Fruit fly (Drosophila melanogaster) whole organism, embryonic: Measurements from ENCODE around the gene jagn.
A peak's percentile ranks its signal among the peaks of the same experiment; 100 is the strongest.

Experiments used
- CG1024 ChIP-seq: fragments of 200-800 bp; sonication (Bioruptor generic); IDR thresholded peaks from 2 replicates; pipeline ENCODE4 v1.3.6; 2022; ENCODE audit warnings: missing biosample characterization, missing genetic modification characterization
- CG10565 ChIP-seq: fragments of 200-800 bp; sonication (Bioruptor generic); optimal IDR thresholded peaks from 3 replicates; lab custom pipeline; 2016; ENCODE audit warnings: missing biosample characterization, mild to moderate bottlenecking, missing genetic modification characterization
- CG11085 ChIP-seq: fragments of 200-800 bp; sonication (Bioruptor generic); IDR thresholded peaks from 2 replicates; pipeline ENCODE4 v1.3.6; 2022; ENCODE audit warnings: missing biosample characterization, missing genetic modification characterization
- CG11723 ChIP-seq: fragments of 200-800 bp; sonication (Bioruptor generic); optimal IDR thresholded peaks from 2 replicates; lab custom pipeline; 2017; ENCODE audit warnings: missing biosample characterization, mild to moderate bottlenecking, missing genetic modification characterization
- CG12769 ChIP-seq: fragments of 200-800 bp; sonication (Bioruptor generic); optimal IDR thresholded peaks from 2 replicates; lab custom pipeline; 2019; ENCODE audit warnings: missing biosample characterization, mild to moderate bottlenecking, missing genetic modification characterization, moderate library complexity
- CG13775 ChIP-seq: fragments of 200-800 bp; sonication (Bioruptor generic); optimal IDR thresholded peaks from 3 replicates; lab custom pipeline; 2017; ENCODE audit warnings: missing biosample characterization, mild to moderate bottlenecking, missing genetic modification characterization
- CG14860 ChIP-seq: fragments of 200-800 bp; sonication (Bioruptor generic); IDR thresholded peaks from 3 replicates; pipeline ENCODE4 v1.3.6; 2022; ENCODE audit warnings: missing biosample characterization, missing genetic modification characterization; ENCODE audit not compliant: partially characterized antibody
- CG15011 ChIP-seq: fragments of 200-800 bp; sonication (Bioruptor generic); optimal IDR thresholded peaks from 3 replicates; lab custom pipeline; 2018; ENCODE audit warnings: missing biosample characterization, mild to moderate bottlenecking, missing genetic modification characterization
- CG16779 ChIP-seq: fragments of 200-800 bp; sonication (Bioruptor generic); IDR thresholded peaks from 2 replicates; pipeline ENCODE4 v1.3.6; 2022; ENCODE audit warnings: missing biosample characterization, missing genetic modification characterization
- CG17385 ChIP-seq: fragments of 200-800 bp; sonication (Bioruptor generic); optimal IDR thresholded peaks from 3 replicates; lab custom pipeline; 2018; ENCODE audit warnings: missing biosample characterization, mild to moderate bottlenecking, missing genetic modification characterization
- CG2129 ChIP-seq: fragments of 200-800 bp; sonication (Bioruptor generic); IDR thresholded peaks from 2 replicates; pipeline ENCODE4 v1.3.6; 2022; ENCODE audit warnings: missing biosample characterization, missing genetic modification characterization; ENCODE audit not compliant: partially characterized antibody
- CG3065 ChIP-seq: fragments of 200-800 bp; sonication (Bioruptor generic); optimal IDR thresholded peaks from 2 replicates; lab custom pipeline; 2016; ENCODE audit warnings: missing biosample characterization, missing genetic modification characterization
- CG31365 ChIP-seq: fragments of 200-800 bp; sonication (Bioruptor generic); optimal IDR thresholded peaks from 2 replicates; lab custom pipeline; 2018; ENCODE audit warnings: missing biosample characterization, mild to moderate bottlenecking, missing genetic modification characterization
- CG34376 ChIP-seq: fragments of 200-800 bp; sonication (Bioruptor generic); optimal IDR thresholded peaks from 2 replicates; lab custom pipeline; 2018; ENCODE audit warnings: missing biosample characterization, mild to moderate bottlenecking, missing genetic modification characterization
- CG4730 ChIP-seq: fragments of 200-800 bp; sonication (Bioruptor generic); IDR thresholded peaks from 2 replicates; pipeline ENCODE4 v1.3.6; 2022; ENCODE audit warnings: missing biosample characterization, missing genetic modification characterization
- CG7372 ChIP-seq: fragments of 200-800 bp; sonication (Bioruptor generic); IDR thresholded peaks from 2 replicates; pipeline ENCODE4 v1.3.6; 2022; ENCODE audit warnings: missing biosample characterization, missing genetic modification characterization
- CG7556 ChIP-seq: fragments of 200-800 bp; sonication (Bioruptor generic); optimal IDR thresholded peaks from 2 replicates; lab custom pipeline; 2017; ENCODE audit warnings: missing biosample characterization, mild to moderate bottlenecking, missing genetic modification characterization
- CG8281 ChIP-seq: fragments of 200-800 bp; sonication (Bioruptor generic); optimal IDR thresholded peaks from 2 replicates; lab custom pipeline; 2018; ENCODE audit warnings: missing biosample characterization, mild to moderate bottlenecking, missing genetic modification characterization, moderate library complexity
- CG8478 ChIP-seq: fragments of >200 bp; optimal IDR thresholded peaks from 2 replicates; lab custom pipeline; 2018
- CG8924 ChIP-seq: fragments of 200-800 bp; optimal IDR thresholded peaks from 3 replicates; lab custom pipeline; 2019; ENCODE audit warnings: missing biosample characterization, mild to moderate bottlenecking, missing genetic modification characterization, moderate library complexity
- CG8944 ChIP-seq: fragments of 200-800 bp; sonication (Bioruptor generic); optimal IDR thresholded peaks from 3 replicates; lab custom pipeline; 2016; ENCODE audit warnings: missing biosample characterization, missing genetic modification characterization
- CG9727 ChIP-seq: fragments of 200-800 bp; sonication (Bioruptor generic); optimal IDR thresholded peaks from 3 replicates; lab custom pipeline; 2017; ENCODE audit warnings: missing biosample characterization, mild to moderate bottlenecking, missing genetic modification characterization
- CHES-1-like ChIP-seq: fragments of 200-800 bp; sonication (Bioruptor generic); optimal IDR thresholded peaks from 2 replicates; lab custom pipeline; 2016; ENCODE audit warnings: missing biosample characterization, missing genetic modification characterization
- Dref ChIP-seq: fragments of 200-800 bp; sonication (Bioruptor generic); IDR thresholded peaks from 2 replicates; pipeline ENCODE4 v1.3.6; 2022; ENCODE audit warnings: missing biosample characterization, missing genetic modification characterization
- Drgx ChIP-seq: fragments of 200-800 bp; sonication (Bioruptor generic); IDR thresholded peaks from 2 replicates; pipeline ENCODE4 v1.3.6; 2022; ENCODE audit warnings: missing biosample characterization, missing genetic modification characterization
- ERR ChIP-seq: fragments of 200-800 bp; sonication (Bioruptor generic); optimal IDR thresholded peaks from 2 replicates; lab custom pipeline; 2016; ENCODE audit warnings: missing biosample characterization, missing genetic modification characterization
- Elba2 ChIP-seq: fragments of 200-800 bp; sonication (Bioruptor generic); optimal IDR thresholded peaks from 3 replicates; lab custom pipeline; 2016; ENCODE audit warnings: missing biosample characterization, missing genetic modification characterization
- Gug ChIP-seq: fragments of 200-800 bp; sonication (Bioruptor generic); IDR thresholded peaks from 4 replicates; pipeline ENCODE4 v1.3.6; 2022; ENCODE audit warnings: missing biosample characterization, missing genetic modification characterization
- HHEX ChIP-seq: fragments of 200-800 bp; sonication (Bioruptor generic); optimal IDR thresholded peaks from 3 replicates; lab custom pipeline; 2017; ENCODE audit warnings: missing biosample characterization, mild to moderate bottlenecking, missing genetic modification characterization, missing genetic modification reagents
- Hr51 ChIP-seq, 2 experiments: fragments of 200-800 bp; sonication (Bioruptor generic); optimal IDR thresholded peaks; 2 replicates in 1 of 2; 3 replicates in 1 of 2; lab custom pipeline; 2016 to 2018; ENCODE audit warnings: missing biosample characterization in 2 of 2, missing genetic modification characterization in 2 of 2, mild to moderate bottlenecking in 1 of 2, moderate library complexity in 1 of 2
- Hr78 ChIP-seq, 2 experiments: fragments of 200-800 bp in 1 of 2; fragments of >200 bp in 1 of 2; sonication (Bioruptor generic) in 1 of 2; optimal IDR thresholded peaks; 2 replicates each; lab custom pipeline; 2017 to 2019; ENCODE audit warnings: missing biosample characterization in 2 of 2, missing genetic modification characterization in 2 of 2, mild to moderate bottlenecking in 1 of 2, moderate library complexity in 1 of 2
- Jarid2 ChIP-seq: fragments of 200-800 bp; sonication (Bioruptor generic); optimal IDR thresholded peaks from 3 replicates; lab custom pipeline; 2017; ENCODE audit warnings: mild to moderate bottlenecking, missing biosample characterization, missing genetic modification reagents, missing genetic modification characterization
- Lim3 ChIP-seq: fragments of 200-800 bp; sonication (Bioruptor generic); IDR thresholded peaks from 2 replicates; pipeline ENCODE4 v1.3.6; 2022; ENCODE audit warnings: missing biosample characterization, missing genetic modification characterization
- Meics ChIP-seq: fragments of 200-800 bp; sonication (Bioruptor generic); optimal IDR thresholded peaks from 2 replicates; lab custom pipeline; 2017; ENCODE audit warnings: missing biosample characterization, mild to moderate bottlenecking, missing genetic modification characterization
- Nf-YB ChIP-seq: fragments of 200-800 bp; sonication (Bioruptor generic); optimal IDR thresholded peaks from 3 replicates; lab custom pipeline; 2019; ENCODE audit warnings: missing biosample characterization, mild to moderate bottlenecking, missing genetic modification characterization, moderate library complexity
- Ptx1 ChIP-seq: fragments of 200-800 bp; sonication (Bioruptor generic); IDR thresholded peaks from 2 replicates; pipeline ENCODE4 v1.3.6; 2022; ENCODE audit warnings: missing biosample characterization, missing genetic modification characterization
- Sry-β ChIP-seq: fragments of 200-800 bp; sonication (Bioruptor generic); optimal IDR thresholded peaks from 2 replicates; lab custom pipeline; 2018; ENCODE audit warnings: missing biosample characterization, mild to moderate bottlenecking, missing genetic modification characterization, moderate library complexity
- ac ChIP-seq: fragments of 200-800 bp; sonication (Bioruptor generic); optimal IDR thresholded peaks from 3 replicates; lab custom pipeline; 2017; ENCODE audit warnings: missing biosample characterization, mild to moderate bottlenecking, missing genetic modification characterization
- aop ChIP-seq: fragments of 200-800 bp; sonication (Bioruptor generic); IDR thresholded peaks from 2 replicates; pipeline ENCODE4 v1.3.6; 2022; ENCODE audit warnings: missing biosample characterization, missing genetic modification characterization
- chn ChIP-seq: fragments of 200-800 bp; sonication (Bioruptor generic); optimal IDR thresholded peaks from 2 replicates; lab custom pipeline; 2016; ENCODE audit warnings: missing biosample characterization, missing genetic modification characterization
- crc ChIP-seq: fragments of 200-800 bp; sonication (Bioruptor generic); optimal IDR thresholded peaks from 2 replicates; lab custom pipeline; 2016; ENCODE audit warnings: missing biosample characterization, missing genetic modification characterization
- croc ChIP-seq: fragments of 200-800 bp; sonication (Bioruptor generic); conservative IDR thresholded peaks from 3 replicates; pipeline ENCODE4 v1.3.6; 2022; ENCODE audit warnings: missing biosample characterization, missing genetic modification characterization
- eve ChIP-seq, 2 experiments: fragments of >200 bp; optimal IDR thresholded peaks; 2 replicates each; lab custom pipeline; 2017; ENCODE audit warnings: missing biosample characterization in 2 of 2, missing genetic modification characterization in 2 of 2
- inv ChIP-seq: fragments of 200-800 bp; sonication (Bioruptor generic); IDR thresholded peaks from 2 replicates; pipeline ENCODE4 v1.3.6; 2022; ENCODE audit warnings: missing biosample characterization, missing genetic modification characterization; ENCODE audit not compliant: partially characterized antibody
- nerfin-1 ChIP-seq: fragments of 200-800 bp; sonication (Bioruptor generic); optimal IDR thresholded peaks from 3 replicates; lab custom pipeline; 2019; ENCODE audit warnings: missing biosample characterization, mild to moderate bottlenecking, missing genetic modification characterization, moderate library complexity
- pfk ChIP-seq: fragments of 200-800 bp; sonication (Bioruptor generic); optimal IDR thresholded peaks from 2 replicates; lab custom pipeline; 2018; ENCODE audit warnings: missing biosample characterization, mild to moderate bottlenecking, missing genetic modification characterization, moderate library complexity
- ro ChIP-seq: fragments of 200-800 bp; sonication (Bioruptor generic); IDR thresholded peaks from 2 replicates; pipeline ENCODE4 v1.3.6; 2022; ENCODE audit warnings: missing biosample characterization, missing genetic modification characterization
- sens ChIP-seq: fragments of 200-800 bp; sonication (Bioruptor generic); peaks from one replicate; lab custom pipeline; 2016; ENCODE audit warnings: missing biosample characterization, missing genetic modification characterization
- trem ChIP-seq: fragments of 200-800 bp; optimal IDR thresholded peaks from 3 replicates; lab custom pipeline; 2019; ENCODE audit warnings: missing biosample characterization, mild to moderate bottlenecking, missing genetic modification characterization, moderate library complexity
- twi ChIP-seq: fragments of 200-800 bp; optimal IDR thresholded peaks from 2 replicates; lab custom pipeline; 2019; ENCODE audit warnings: missing biosample characterization, mild to moderate bottlenecking, missing genetic modification characterization, moderate library complexity

jagn gene

dm6 chr3R:5736305-5736869, 42.7 kb upstream of the jagn start, which contains the start of the genes CG2100 and CG1236 (continued):
- TF ChIP-seq inv (GFP tag; lab: Robert Waterston, UW) (no peak), CG16779 (GFP tag; lab: Robert Waterston, UW) (no peak), sens (peak; percentile 80), crc (GFP tag; lab: Kevin White, UChicago) (no peak), CG8944 (peak; percentile 40), ro (GFP tag; lab: Robert Waterston, UW) (no peak; the same call in 1 of the 2 replicates), chn (GFP tag; lab: Kevin White, UChicago) (peak; percentile 50), CG1024 (GFP tag; lab: Robert Waterston, UW) (peak; percentile 27; the same call in 1 of the 2 replicates), CG8281 (tag; lab: Kevin White, UChicago) (no peak), nerfin-1 (tag; lab: Kevin White, UChicago) (peak; percentile 79), CG12769 (tag; lab: Kevin White, UChicago) (no peak), HHEX (GFP tag; lab: Kevin White, UChicago) (peak; percentile 86), ac (GFP tag; lab: Kevin White, UChicago) (peak; percentile 60), CG17385 (GFP tag; lab: Kevin White, UChicago) (peak; percentile 83), CG11085 (0 out of 2 replicates have a peak, but pooled peaks have one; percentile 33), CG7556 (GFP tag; lab: Kevin White, UChicago) (peak; percentile 91), CG3065 (GFP tag; lab: Kevin White, UChicago) (peak; percentile 35), CG13775 (GFP tag; lab: Kevin White, UChicago) (peak; percentile 94), croc (GFP tag; lab: Robert Waterston, UW) (peak; percentile 65), Jarid2 (GFP tag; lab: Kevin White, UChicago) (peak; percentile 60), Drgx (GFP tag; lab: Robert Waterston, UW) (peak; percentile 77), eve (GFP tag; optimal IDR thresholded peaks at IDR 0.05; lab: Kevin White, UChicago) (no peak), CG2129 (GFP tag; lab: Robert Waterston, UW) (no peak), CG8924 (tag; lab: Kevin White, UChicago) (peak; percentile 94), Hr78 (GFP tag; optimal IDR thresholded peaks at IDR 0.05; lab: Kevin White, UChicago) (peak in 1 of 2 experiments; percentile 66), CG11723 (GFP tag; lab: Kevin White, UChicago) (peak; percentile 76), CG8478 (lab: Kevin White, UChicago) (no peak), twi (tag; lab: Kevin White, UChicago) (peak; percentile 78), CG31365 (no peak), CG14860 (no peak), aop (GFP tag; lab: Robert Waterston, UW) (no peak), CG7372 (GFP tag; lab: Robert Waterston, UW) (peak; percentile 68; the same call in 1 of the 2 replicates), Hr51 (GFP tag; optimal IDR thresholded peaks at IDR 0.05; lab: Kevin White, UChicago) (peak; percentile 53 to 91), trem (tag; lab: Kevin White, UChicago) (peak; percentile 82), Sry-β (GFP tag; lab: Kevin White, UChicago) (peak; percentile 29), Gug (GFP tag; lab: Robert Waterston, UW) (peak; percentile 68; the same call in 3 of the 4 replicates), CG10565 (GFP tag; lab: Kevin White, UChicago) (peak; percentile 19), ERR (GFP tag; lab: Kevin White, UChicago) (no peak), CG34376 (GFP tag; lab: Kevin White, UChicago) (no peak), Nf-YB (peak; percentile 72), CG9727 (GFP tag; lab: Kevin White, UChicago) (peak; percentile 94), CHES-1-like (GFP tag; lab: Kevin White, UChicago) (peak; percentile 25), pfk (GFP tag; lab: Kevin White, UChicago) (no peak), Meics (GFP tag; lab: Kevin White, UChicago) (peak; percentile 85), CG15011 (GFP tag; lab: Kevin White, UChicago) (no peak), Ptx1 (GFP tag; lab: Robert Waterston, UW) (peak; percentile 82), Lim3 (no peak), CG4730 (GFP tag; lab: Robert Waterston, UW) (peak; percentile 66), Elba2 (GFP tag; lab: Kevin White, UChicago) (no peak), Dref (no peak)
